Worm (Caenorhabditis elegans) whole organism, midembryonic: ENCODE results near the gene C34F11.5.

Experiments used
- med-1 ChIP-seq: sonication (generic microtip); optimal IDR thresholded peaks from 2 replicates; lab custom pipeline; 2017; ENCODE audit warnings: missing genetic modification characterization, mild to moderate bottlenecking, missing compliant biosample characterization, antibody characterized with exemption, missing genetic modification reagents; ENCODE audit not compliant: insufficient read depth
- ztf-23 ChIP-seq: fragments of 200-800 bp; sonication (Bioruptor generic); IDR thresholded peaks from 2 replicates; pipeline ENCODE4 v1.3.6; 2022; ENCODE audit warnings: missing genetic modification reagents, missing genetic modification characterization, missing compliant biosample characterization

DNA sequence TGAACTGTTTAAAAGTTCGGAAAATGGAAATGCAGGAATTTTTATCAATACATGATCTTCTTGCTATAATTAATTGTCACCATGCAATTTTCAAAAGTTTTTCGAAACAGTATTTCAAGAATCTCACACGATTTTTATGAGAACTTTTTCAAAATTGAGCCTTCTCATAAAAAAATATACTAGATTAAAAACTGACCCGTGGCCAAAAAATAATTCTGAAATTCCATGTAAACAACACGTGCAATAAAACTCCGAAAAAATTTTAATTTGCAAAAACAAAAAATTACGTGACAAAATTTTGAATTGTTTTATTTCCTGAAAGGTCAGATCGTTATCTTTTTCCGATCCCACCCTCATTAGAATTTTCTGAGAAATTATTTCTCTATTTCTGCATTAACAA lies at the start of gene C34F11.5:
- TF ChIP-seq med-1 (GFP tag; lab: Kevin White, UChicago), result no peak
- TF ChIP-seq ztf-23 (GFP tag; lab: Robert Waterston, UW), result no peak
